Fruit fly (Drosophila melanogaster) whole organism, embryonic: Measurements from ENCODE around the gene CG43064.

Experiments used
- CG10274 ChIP-seq: fragments of 200-800 bp; sonication (Bioruptor generic); optimal IDR thresholded peaks from 3 replicates; lab custom pipeline; 2017; ENCODE audit warnings: missing biosample characterization, mild to moderate bottlenecking, missing genetic modification characterization
- CG10321 ChIP-seq: fragments of 200-800 bp; sonication (Bioruptor generic); IDR thresholded peaks from 2 replicates; pipeline ENCODE4 v1.3.6; 2022; ENCODE audit warnings: missing biosample characterization, missing genetic modification characterization
- CG10543 ChIP-seq: fragments of 200-800 bp; sonication (Bioruptor generic); optimal IDR thresholded peaks from 3 replicates; lab custom pipeline; 2017; ENCODE audit warnings: missing biosample characterization, mild to moderate bottlenecking, missing genetic modification characterization, moderate library complexity
- CG1233 ChIP-seq: fragments of 200-800 bp; sonication (Bioruptor generic); optimal IDR thresholded peaks from 4 replicates; lab custom pipeline; 2018; ENCODE audit warnings: missing biosample characterization, mild to moderate bottlenecking, missing genetic modification characterization
- CG12659 ChIP-seq: fragments of 200-800 bp; sonication (Bioruptor generic); optimal IDR thresholded peaks from 3 replicates; lab custom pipeline; 2017; ENCODE audit warnings: mild to moderate bottlenecking, missing biosample characterization, missing genetic modification reagents, missing genetic modification characterization
- CG13624 ChIP-seq: fragments of 200-800 bp; sonication (Bioruptor generic); optimal IDR thresholded peaks from 2 replicates; lab custom pipeline; 2016; ENCODE audit warnings: missing biosample characterization, missing genetic modification characterization
- CG14014 ChIP-seq: fragments of 200-800 bp; sonication (Bioruptor generic); IDR thresholded peaks from 2 replicates; pipeline ENCODE4 v1.3.6; 2022; ENCODE audit warnings: missing biosample characterization, missing genetic modification characterization
- CG15696 ChIP-seq: fragments of 200-800 bp; sonication (Bioruptor generic); optimal IDR thresholded peaks from 2 replicates; lab custom pipeline; 2019; ENCODE audit warnings: missing biosample characterization, mild to moderate bottlenecking, missing genetic modification characterization, moderate library complexity
- CG17328 ChIP-seq: fragments of 200-800 bp; sonication (Bioruptor generic); IDR thresholded peaks from 2 replicates; pipeline ENCODE4 v1.3.6; 2022; ENCODE audit warnings: missing biosample characterization, missing genetic modification characterization
- CG2120 ChIP-seq: fragments of 200-800 bp; sonication (Bioruptor generic); optimal IDR thresholded peaks from 3 replicates; lab custom pipeline; 2016; ENCODE audit warnings: missing biosample characterization, missing genetic modification characterization
- CG2129 ChIP-seq: fragments of 200-800 bp; sonication (Bioruptor generic); IDR thresholded peaks from 2 replicates; pipeline ENCODE4 v1.3.6; 2022; ENCODE audit warnings: missing biosample characterization, missing genetic modification characterization; ENCODE audit not compliant: partially characterized antibody
- CG31224 ChIP-seq: fragments of 200-800 bp; sonication (Bioruptor generic); IDR thresholded peaks from 2 replicates; pipeline ENCODE4 v1.3.6; 2022; ENCODE audit warnings: missing biosample characterization, missing genetic modification characterization
- CG32532 ChIP-seq: fragments of 200-800 bp; sonication (Bioruptor generic); IDR thresholded peaks from 2 replicates; pipeline ENCODE4 v1.3.6; 2022; ENCODE audit warnings: missing biosample characterization, missing genetic modification characterization
- CG3995 ChIP-seq: fragments of 200-800 bp; sonication (Bioruptor generic); optimal IDR thresholded peaks from 3 replicates; lab custom pipeline; 2016; ENCODE audit warnings: missing biosample characterization, missing genetic modification characterization
- CG4424 ChIP-seq: fragments of 200-800 bp; sonication (Bioruptor generic); optimal IDR thresholded peaks from 3 replicates; lab custom pipeline; 2016; ENCODE audit warnings: missing biosample characterization, missing genetic modification characterization
- CG6689 ChIP-seq: fragments of 200-800 bp; sonication (Bioruptor generic); IDR thresholded peaks from 2 replicates; pipeline ENCODE4 v1.3.6; 2022; ENCODE audit warnings: missing biosample characterization, missing genetic modification characterization
- CG7928 ChIP-seq: fragments of 200-800 bp; sonication (Bioruptor generic); optimal IDR thresholded peaks from 2 replicates; lab custom pipeline; 2017; ENCODE audit warnings: missing biosample characterization, mild to moderate bottlenecking, missing genetic modification characterization
- CG9609 ChIP-seq: fragments of 200-800 bp; sonication (Bioruptor generic); optimal IDR thresholded peaks from 3 replicates; lab custom pipeline; 2016; ENCODE audit warnings: missing biosample characterization, missing genetic modification characterization
- Dbx ChIP-seq: fragments of 200-800 bp; sonication (Bioruptor generic); IDR thresholded peaks from 3 replicates; pipeline ENCODE4 v1.3.6; 2022; ENCODE audit warnings: missing biosample characterization, missing genetic modification characterization
- Dip3 ChIP-seq: fragments of 200-800 bp; sonication (Bioruptor generic); optimal IDR thresholded peaks from 3 replicates; lab custom pipeline; 2016; ENCODE audit warnings: missing biosample characterization, missing genetic modification characterization
- Fer3 ChIP-seq: fragments of 200-800 bp; sonication (Bioruptor generic); optimal IDR thresholded peaks from 2 replicates; lab custom pipeline; 2018; ENCODE audit warnings: missing biosample characterization, mild to moderate bottlenecking, missing genetic modification characterization, moderate library complexity
- Gug ChIP-seq: fragments of 200-800 bp; sonication (Bioruptor generic); IDR thresholded peaks from 4 replicates; pipeline ENCODE4 v1.3.6; 2022; ENCODE audit warnings: missing biosample characterization, missing genetic modification characterization
- H15 ChIP-seq: fragments of 200-800 bp; sonication (Bioruptor generic); IDR thresholded peaks from 3 replicates; pipeline ENCODE4 v1.3.6; 2022; ENCODE audit warnings: missing biosample characterization, missing genetic modification characterization
- HmgZ ChIP-seq: fragments of 200-800 bp; sonication (Bioruptor generic); optimal IDR thresholded peaks from 2 replicates; lab custom pipeline; 2018; ENCODE audit warnings: missing biosample characterization, mild to moderate bottlenecking, missing genetic modification characterization
- Kr ChIP-seq: fragments of 200-800 bp; sonication (Bioruptor generic); optimal IDR thresholded peaks from 2 replicates; lab custom pipeline; 2017; ENCODE audit warnings: missing biosample characterization, mild to moderate bottlenecking, missing genetic modification characterization
- MBD-R2 ChIP-seq: fragments of 200-800 bp; sonication (Bioruptor generic); IDR thresholded peaks from 2 replicates; pipeline ENCODE4 v1.3.6; 2022; ENCODE audit warnings: missing biosample characterization, missing genetic modification characterization
- NFAT ChIP-seq: fragments of 200-800 bp; sonication (Bioruptor generic); IDR thresholded peaks from 2 replicates; pipeline ENCODE4 v1.3.6; 2022; ENCODE audit warnings: missing biosample characterization, missing genetic modification characterization
- Oli ChIP-seq: fragments of 200-800 bp; sonication (Bioruptor generic); optimal IDR thresholded peaks from 2 replicates; lab custom pipeline; 2018; ENCODE audit warnings: missing biosample characterization, mild to moderate bottlenecking, missing genetic modification characterization, moderate library complexity
- Sox102F ChIP-seq: fragments of 200-800 bp; sonication (Bioruptor generic); optimal IDR thresholded peaks from 2 replicates; lab custom pipeline; 2018; ENCODE audit warnings: missing biosample characterization, mild to moderate bottlenecking, missing genetic modification characterization, moderate library complexity
- Sry-β ChIP-seq: fragments of 200-800 bp; sonication (Bioruptor generic); optimal IDR thresholded peaks from 2 replicates; lab custom pipeline; 2018; ENCODE audit warnings: missing biosample characterization, mild to moderate bottlenecking, missing genetic modification characterization, moderate library complexity
- YL-1 ChIP-seq: fragments of 200-800 bp; sonication (Bioruptor generic); optimal IDR thresholded peaks from 3 replicates; lab custom pipeline; 2017; ENCODE audit warnings: missing biosample characterization, mild to moderate bottlenecking, missing genetic modification characterization
- al ChIP-seq: fragments of 200-800 bp; sonication (Bioruptor generic); IDR thresholded peaks from 2 replicates; pipeline ENCODE4 v1.3.6; 2022; ENCODE audit warnings: missing biosample characterization, missing genetic modification characterization
- az2 ChIP-seq: fragments of 200-800 bp; sonication (Bioruptor generic); optimal IDR thresholded peaks from 3 replicates; lab custom pipeline; 2016; ENCODE audit warnings: missing biosample characterization, missing genetic modification characterization
- cato ChIP-seq: fragments of 200-800 bp; sonication (Bioruptor generic); optimal IDR thresholded peaks from 2 replicates; lab custom pipeline; 2016; ENCODE audit warnings: missing biosample characterization, missing genetic modification characterization, borderline replicate concordance
- cwo ChIP-seq: fragments of 200-800 bp; sonication (Bioruptor generic); optimal IDR thresholded peaks from 3 replicates; lab custom pipeline; 2017; ENCODE audit warnings: missing biosample characterization, missing genetic modification characterization, mild to moderate bottlenecking, moderate library complexity, missing genetic modification reagents
- gsb ChIP-seq: fragments of 200-800 bp; sonication (Bioruptor generic); IDR thresholded peaks from 2 replicates; pipeline ENCODE4 v1.3.6; 2022; ENCODE audit warnings: missing biosample characterization, missing genetic modification characterization
- inv ChIP-seq: fragments of 200-800 bp; sonication (Bioruptor generic); IDR thresholded peaks from 2 replicates; pipeline ENCODE4 v1.3.6; 2022; ENCODE audit warnings: missing biosample characterization, missing genetic modification characterization; ENCODE audit not compliant: partially characterized antibody
- lilli ChIP-seq: fragments of 200-800 bp; sonication (Bioruptor generic); optimal IDR thresholded peaks from 3 replicates; lab custom pipeline; 2016; ENCODE audit warnings: missing biosample characterization, missing genetic modification characterization
- mirr ChIP-seq: fragments of 200-800 bp; sonication (Bioruptor generic); optimal IDR thresholded peaks from 3 replicates; lab custom pipeline; 2018; ENCODE audit warnings: missing biosample characterization, mild to moderate bottlenecking, missing genetic modification characterization
- nau ChIP-seq: fragments of 200-800 bp; sonication (Bioruptor generic); optimal IDR thresholded peaks from 3 replicates; lab custom pipeline; 2017; ENCODE audit warnings: missing biosample characterization, mild to moderate bottlenecking, missing genetic modification characterization, missing genetic modification reagents
- odd ChIP-seq: fragments of 200-800 bp; sonication (Bioruptor generic); optimal IDR thresholded peaks from 2 replicates; lab custom pipeline; 2017; ENCODE audit warnings: missing biosample characterization, mild to moderate bottlenecking, missing genetic modification characterization
- phol ChIP-seq: fragments of 200-800 bp; sonication (Bioruptor generic); optimal IDR thresholded peaks from 3 replicates; lab custom pipeline; 2018; ENCODE audit warnings: missing biosample characterization, mild to moderate bottlenecking, missing genetic modification characterization, moderate library complexity
- prd ChIP-seq, 3 experiments: fragments of >200 bp in 2 of 3; fragments of 200-800 bp in 1 of 3; sonication (Bioruptor generic) in 1 of 3; optimal IDR thresholded peaks in 2 of 3; IDR thresholded peaks in 1 of 3; 2 replicates in 2 of 3; 3 replicates in 1 of 3; pipeline versions ENCODE4 v1.3.6 to Lab custom; 2017 to 2022; ENCODE audit warnings: missing biosample characterization in 1 of 3, missing genetic modification characterization in 1 of 3
- pum ChIP-seq: fragments of 200-800 bp; sonication (Bioruptor generic); optimal IDR thresholded peaks from 2 replicates; lab custom pipeline; 2016; ENCODE audit warnings: missing biosample characterization, missing genetic modification characterization
- sd ChIP-seq: fragments of 200-800 bp; sonication (Bioruptor generic); optimal IDR thresholded peaks from 3 replicates; lab custom pipeline; 2018; ENCODE audit warnings: missing biosample characterization, mild to moderate bottlenecking, missing genetic modification characterization, moderate library complexity
- sens-2 ChIP-seq: fragments of 200-800 bp; sonication (Bioruptor generic); IDR thresholded peaks from 2 replicates; pipeline ENCODE4 v1.3.6; 2022; ENCODE audit warnings: missing biosample characterization, missing genetic modification characterization
- slbo ChIP-seq: fragments of 200-800 bp; sonication (Bioruptor generic); IDR thresholded peaks from 2 replicates; pipeline ENCODE4 v1.3.6; 2022; ENCODE audit warnings: missing biosample characterization, missing genetic modification characterization
- slou ChIP-seq: fragments of 200-800 bp; sonication (Bioruptor generic); optimal IDR thresholded peaks from 3 replicates; lab custom pipeline; 2016; ENCODE audit warnings: missing biosample characterization, missing genetic modification characterization
- tgo ChIP-seq: fragments of 200-800 bp; sonication (Bioruptor generic); IDR thresholded peaks from 3 replicates; pipeline ENCODE4 v1.3.6; 2022; ENCODE audit warnings: missing biosample characterization, missing genetic modification characterization
- trh ChIP-seq: fragments of 200-800 bp; sonication (Bioruptor generic); optimal IDR thresholded peaks from 2 replicates; lab custom pipeline; 2016; ENCODE audit warnings: missing biosample characterization, missing genetic modification characterization

CG43064 gene

DNA sequence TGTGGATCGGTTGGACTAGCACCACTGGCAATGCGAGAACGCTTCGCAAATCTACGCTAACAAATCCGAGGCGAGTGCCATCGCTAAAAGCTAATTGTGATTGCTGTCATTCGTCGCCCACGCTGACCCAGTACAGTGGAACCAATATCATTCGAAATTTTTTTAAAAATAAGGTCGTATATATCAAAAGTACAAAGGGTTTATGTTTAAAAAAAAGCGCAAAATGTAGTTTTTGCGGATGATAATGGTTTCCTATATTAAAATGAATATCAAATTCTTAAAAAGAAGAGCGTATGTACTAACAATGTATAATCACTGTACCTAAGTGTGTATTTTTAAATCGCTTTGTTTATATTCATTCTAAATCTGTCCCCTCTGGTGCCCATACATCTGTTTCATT, 51.2 kb downstream of the CG43064 start (continued):
- peak; percentile 28 for TF ChIP-seq CG1233 (GFP tag; lab: Kevin White, UChicago)
- TF ChIP-seq tgo, result peak; percentile 67; the same call in 2 of the 3 replicates
- TF ChIP-seq CG31224, result peak; percentile 27; the same call in 1 of the 2 replicates
- TF ChIP-seq Fer3 (tag; lab: Kevin White, UChicago), result peak; percentile 57
- peak; percentile 31; the same call in 1 of the 2 replicates for TF ChIP-seq NFAT (GFP tag; lab: Robert Waterston, UW)
- no peak for TF ChIP-seq CG10274 (GFP tag; lab: Kevin White, UChicago)
- TF ChIP-seq CG7928 (GFP tag; lab: Kevin White, UChicago), result peak; percentile 17
- peak; percentile 0 for TF ChIP-seq pum (GFP tag; lab: Kevin White, UChicago)
- peak; percentile 67 for TF ChIP-seq CG10543
- peak; percentile 37; the same call in 1 of the 2 replicates for TF ChIP-seq CG17328 (GFP tag; lab: Robert Waterston, UW)
- no peak for TF ChIP-seq Gug
- no peak for TF ChIP-seq CG15696 (tag; lab: Kevin White, UChicago)
- peak; percentile 35 for TF ChIP-seq CG13624 (GFP tag; lab: Kevin White, UChicago)
- peak; percentile 74 for TF ChIP-seq Sox102F
- TF ChIP-seq CG10321 (GFP tag; lab: Robert Waterston, UW), result 0 out of 2 replicates have a peak, but pooled peaks have one; percentile 21
- TF ChIP-seq CG2120 (GFP tag; lab: Kevin White, UChicago), result peak; percentile 71
- no peak for TF ChIP-seq nau (GFP tag; lab: Kevin White, UChicago)
- TF ChIP-seq CG4424, result peak; percentile 1
- no peak for TF ChIP-seq CG2129 (GFP tag; lab: Robert Waterston, UW)
- TF ChIP-seq YL-1 (GFP tag; lab: Kevin White, UChicago), result peak; percentile 17
- 0 out of 2 replicates have a peak, but pooled peaks have one; percentile 16 for TF ChIP-seq gsb (GFP tag; lab: Robert Waterston, UW)
- TF ChIP-seq HmgZ (tag; lab: Kevin White, UChicago), result peak; percentile 33
- no peak for TF ChIP-seq cato (GFP tag; lab: Kevin White, UChicago)
- TF ChIP-seq CG3995 (GFP tag; lab: Kevin White, UChicago), result no peak
- TF ChIP-seq CG6689, result peak; percentile 60
- TF ChIP-seq sd (tag; lab: Kevin White, UChicago), result no peak
- no peak for TF ChIP-seq Sry-β (GFP tag; lab: Kevin White, UChicago)
- TF ChIP-seq odd (GFP tag; lab: Kevin White, UChicago), result no peak
- TF ChIP-seq Oli (tag; lab: Kevin White, UChicago), result peak; percentile 47
- no peak for TF ChIP-seq CG9609 (GFP tag; lab: Kevin White, UChicago)
- TF ChIP-seq cwo (GFP tag; lab: Kevin White, UChicago), result peak; percentile 43
- TF ChIP-seq al (GFP tag; lab: Robert Waterston, UW), result peak; percentile 61
- TF ChIP-seq mirr (GFP tag; lab: Kevin White, UChicago), result no peak
- TF ChIP-seq prd (optimal IDR thresholded peaks at IDR 0.05; lab: Kevin White, UChicago), result no peak
- peak; percentile 54; the same call in 2 of the 3 replicates for TF ChIP-seq prd (GFP tag; IDR thresholded peaks at IDR 0.05; lab: Robert Waterston, UW)
- TF ChIP-seq CG12659 (GFP tag; lab: Kevin White, UChicago), result peak; percentile 45
- no peak for TF ChIP-seq trh (GFP tag; lab: Kevin White, UChicago)
- peak; percentile 51; the same call in 2 of the 3 replicates for TF ChIP-seq H15 (GFP tag; lab: Robert Waterston, UW)
- no peak for TF ChIP-seq Kr
- TF ChIP-seq slou (GFP tag; lab: Kevin White, UChicago), result no peak
- peak; percentile 51; the same call in 1 of the 3 replicates for TF ChIP-seq Dbx (GFP tag; lab: Robert Waterston, UW)
- peak; percentile 18 for TF ChIP-seq Dip3 (GFP tag; lab: Kevin White, UChicago)
- peak; percentile 26 for TF ChIP-seq az2 (GFP tag; lab: Kevin White, UChicago)
- TF ChIP-seq CG14014 (GFP tag; lab: Robert Waterston, UW), result 0 out of 2 replicates have a peak, but pooled peaks have one; percentile 28
- TF ChIP-seq inv (GFP tag; lab: Robert Waterston, UW), result no peak
- TF ChIP-seq sens-2 (GFP tag; lab: Robert Waterston, UW), result no peak
- peak; percentile 65 for TF ChIP-seq slbo (GFP tag; lab: Robert Waterston, UW)
- TF ChIP-seq CG32532, result peak; percentile 78
- TF ChIP-seq MBD-R2 (GFP tag; lab: Robert Waterston, UW), result peak; percentile 24; the same call in 1 of the 2 replicates
- TF ChIP-seq lilli (GFP tag; lab: Kevin White, UChicago), result peak; percentile 57
- peak; percentile 33 for TF ChIP-seq phol (tag; lab: Kevin White, UChicago)
